Worm (Caenorhabditis elegans): ENCODE data around the gene R02F2.10.

ce11 chrIII:5495168-5495567, 17.1 kb downstream of the R02F2.10 start, which contains the start of gene R02F2.8:
- TF ChIP-seq ZK546.5 (tag; optimal IDR thresholded peaks at IDR 0.05) (no peak), lsy-2 (tag; optimal IDR thresholded peaks at IDR 0.05) (no peak), skn-1 (tag; optimal IDR thresholded peaks at IDR 0.05) (no peak), elt-1 (tag; optimal IDR thresholded peaks at IDR 0.05) (no peak), fos-1 (tag; optimal IDR thresholded peaks at IDR 0.05) (no peak), ztf-4 (tag; optimal IDR thresholded peaks at IDR 0.05) (no peak), Y55F3AM.14 (GFP tag; optimal IDR thresholded peaks at IDR 0.05) (no peak), ceh-82 (tag; optimal IDR thresholded peaks at IDR 0.05) (no peak), blmp-1 (tag; optimal IDR thresholded peaks at IDR 0.05; ENCODE audit: insufficient read depth) (no peak), lin-39 (tag; optimal IDR thresholded peaks at IDR 0.05) (no peak), aly-2 (tag; optimal IDR thresholded peaks at IDR 0.05) (no peak)

All from whole organism, L2 larva.